Fruit fly (Drosophila melanogaster) Kc167 (cell line): ENCODE results near the gene CG14684.

Source experiments
- Myc ChIP-seq: fragments of >200 bp; optimal IDR thresholded peaks from 2 replicates; lab custom pipeline; 2017; ENCODE audit warnings: missing external identifiers
- Sin3A ChIP-seq: fragments of >200 bp; optimal IDR thresholded peaks from 2 replicates; lab custom pipeline; 2018; ENCODE audit warnings: missing external identifiers
- h ChIP-seq: fragments of >200 bp; optimal IDR thresholded peaks from 3 replicates; lab custom pipeline; 2018; ENCODE audit warnings: missing external identifiers
- insv ChIP-seq: fragments of >200 bp; optimal IDR thresholded peaks from 3 replicates; lab custom pipeline; 2018; ENCODE audit warnings: missing external identifiers
- psq ChIP-seq: fragments of >200 bp; optimal IDR thresholded peaks from 2 replicates; lab custom pipeline; 2017; ENCODE audit warnings: missing external identifiers

DNA sequence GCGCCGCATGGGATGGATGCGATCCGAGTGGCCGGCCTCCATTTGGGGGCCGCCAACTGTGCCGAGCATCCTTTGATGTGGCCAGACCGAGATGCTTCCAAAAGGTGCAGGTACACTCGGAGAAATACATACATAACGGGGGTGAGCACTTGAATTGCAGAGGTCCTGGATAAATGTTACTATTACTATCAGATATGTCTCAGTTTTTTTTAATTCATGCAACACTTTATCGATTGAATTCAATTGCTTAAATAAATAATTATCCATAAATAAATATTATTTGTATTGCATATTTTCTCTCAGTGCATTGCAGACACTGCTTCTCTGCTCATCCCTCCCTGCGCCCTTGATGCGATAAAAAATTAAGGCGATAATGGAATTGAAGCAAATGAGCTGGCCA lies 45.7 kb upstream of the CG14684 start:
- TF ChIP-seq Myc (lab: Kevin White, UChicago) (no peak), psq (lab: Kevin White, UChicago) (no peak), Sin3A (lab: Kevin White, UChicago) (no peak), insv (no peak), h (lab: Kevin White, UChicago) (no peak)
